Worm (Caenorhabditis elegans): ENCODE results near the gene T14A8.2.

- TF ChIP-seq ama-1 (optimal IDR thresholded peaks at IDR 0.05): no peak
- no peak for TF ChIP-seq hmg-11 (tag; optimal IDR thresholded peaks at IDR 0.05)
Measured at ce11 chrIV:7868607-7869006, 46.2 kb upstream of the T14A8.2 start, which contains the start of gene flp-10.

Data from whole organism, L3 larva.